Worm (Caenorhabditis elegans): ENCODE measurements around the gene str-101.

ce11 chrV:15715636-15716035 is 3.8 kb upstream of the str-101 start:
- TF ChIP-seq fkh-10 (GFP tag; optimal IDR thresholded peaks at IDR 0.05) (no peak), pag-3 (tag; optimal IDR thresholded peaks at IDR 0.05; ENCODE audit: borderline replicate concordance, insufficient read depth) (no peak), lin-15B (tag; optimal IDR thresholded peaks at IDR 0.05) (no peak), mdl-1 (tag; optimal IDR thresholded peaks at IDR 0.05) (no peak), alr-1 (tag; optimal IDR thresholded peaks at IDR 0.05; ENCODE audit: borderline replicate concordance) (no peak), pqm-1 (tag; optimal IDR thresholded peaks at IDR 0.05) (no peak), nhr-90 (tag; optimal IDR thresholded peaks at IDR 0.05; ENCODE audit: poor library complexity) (no peak), nhr-28 (tag; optimal IDR thresholded peaks at IDR 0.05) (no peak), nhr-11 (tag; optimal IDR thresholded peaks at IDR 0.05) (no peak), lin-35 (GFP tag; optimal IDR thresholded peaks at IDR 0.05) (no peak)
